Comparison of ENCODE assay signal across 2 fruit fly cellular contexts in the genomic region with DNA sequence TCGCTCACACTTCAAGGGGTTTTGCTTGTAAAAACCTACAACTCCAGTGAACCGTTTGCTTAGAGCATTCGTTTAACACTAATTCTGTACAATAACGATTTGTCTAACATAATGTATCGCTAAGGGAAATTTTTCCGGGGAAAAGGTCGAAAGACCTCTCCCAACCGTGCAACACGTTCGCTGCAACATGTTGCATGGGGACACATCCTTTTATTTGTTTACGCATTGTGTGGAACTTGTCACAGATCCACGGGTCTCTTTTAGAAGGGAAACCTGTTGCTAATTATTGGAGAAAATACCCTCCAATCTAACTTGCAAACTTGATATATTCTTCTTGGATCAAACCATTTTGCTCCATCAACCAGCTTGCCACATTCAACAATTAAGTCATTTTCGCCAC.
TF ChIP-seq lines count a peak whose summit lies in the region.

No protein-coding gene starts in this region.

- TF ChIP-seq CTCF in whole organism, embryonic (GFP tag; optimal IDR thresholded peaks at IDR 0.05; lab: Kevin White, UChicago) = no peak

TF ChIP-seq in whole organism, embryonic, 481 proteins besides CTCF, POLR2A, EP300 and RAD21:
- TF ChIP-seq inv (GFP tag; IDR thresholded peaks at IDR 0.05; lab: Robert Waterston, UW; ENCODE audit: partially characterized antibody) = no peak
- TF ChIP-seq scrt (GFP tag; optimal IDR thresholded peaks at IDR 0.05; lab: Kevin White, UChicago) = peak; percentile 38
- no peak for TF ChIP-seq wek (GFP tag; optimal IDR thresholded peaks at IDR 0.05; lab: Kevin White, UChicago)
- TF ChIP-seq sr (GFP tag; IDR thresholded peaks at IDR 0.05; lab: Robert Waterston, UW) = no peak
- TF ChIP-seq CG5180 (GFP tag; optimal IDR thresholded peaks at IDR 0.05; lab: Kevin White, UChicago) = peak; percentile 94
- TF ChIP-seq CoRest (tag; optimal IDR thresholded peaks at IDR 0.05; lab: Kevin White, UChicago) = no peak
- no peak for TF ChIP-seq CG4360 (GFP tag; IDR thresholded peaks at IDR 0.05; lab: Robert Waterston, UW)
- no peak for TF ChIP-seq Mes4 (GFP tag; optimal IDR thresholded peaks at IDR 0.05; lab: Kevin White, UChicago)

TF ChIP-seq in whole organism, pupa, 21 proteins besides CTCF, POLR2A, EP300 and RAD21:
- TF ChIP-seq CG8159 (tag; optimal IDR thresholded peaks at IDR 0.05; lab: Kevin White, UChicago) (no peak), CG12605 (GFP tag; IDR thresholded peaks at IDR 0.05; lab: Robert Waterston, UW) (0 out of 2 replicates have a peak, but pooled peaks have one; percentile 15), CG9948 (tag; optimal IDR thresholded peaks at IDR 0.05; lab: Kevin White, UChicago) (no peak), Pif1A (GFP tag; optimal IDR thresholded peaks at IDR 0.05; lab: Kevin White, UChicago) (no peak), D1 (tag; optimal IDR thresholded peaks at IDR 0.05; lab: Kevin White, UChicago) (no peak), CG8301 (tag; optimal IDR thresholded peaks at IDR 0.05; lab: Kevin White, UChicago) (no peak), Ets98B (GFP tag; IDR thresholded peaks at IDR 0.05; lab: Robert Waterston, UW) (no peak)
